Fruit fly (Drosophila melanogaster) whole organism, embryonic: ENCODE measurements around the gene Vm26Ab.

Experiments used
- Atf3 ChIP-seq: fragments of 200-800 bp; sonication (Bioruptor generic); optimal IDR thresholded peaks from 3 replicates; lab custom pipeline; 2016; ENCODE audit warnings: missing biosample characterization, missing genetic modification characterization
- CG10462 ChIP-seq: fragments of 200-800 bp; sonication (Bioruptor generic); optimal IDR thresholded peaks from 2 replicates; lab custom pipeline; 2016; ENCODE audit warnings: missing biosample characterization, missing genetic modification characterization
- CG10565 ChIP-seq: fragments of 200-800 bp; sonication (Bioruptor generic); optimal IDR thresholded peaks from 3 replicates; lab custom pipeline; 2016; ENCODE audit warnings: missing biosample characterization, mild to moderate bottlenecking, missing genetic modification characterization
- CG10959 ChIP-seq: fragments of 200-800 bp; sonication (Bioruptor generic); IDR thresholded peaks from 2 replicates; pipeline ENCODE4 v1.3.6; 2022; ENCODE audit warnings: missing biosample characterization, missing genetic modification characterization
- CG11456 ChIP-seq: fragments of 200-800 bp; sonication (Bioruptor generic); IDR thresholded peaks from 3 replicates; pipeline ENCODE4 v1.3.6; 2022; ENCODE audit warnings: missing biosample characterization, missing genetic modification characterization
- CG12236 ChIP-seq: fragments of 200-800 bp; sonication (Bioruptor generic); optimal IDR thresholded peaks from 2 replicates; lab custom pipeline; 2016; ENCODE audit warnings: missing biosample characterization, missing genetic modification characterization
- CG12744 ChIP-seq: fragments of 200-800 bp; sonication (Bioruptor generic); optimal IDR thresholded peaks from 2 replicates; lab custom pipeline; 2016; ENCODE audit warnings: missing biosample characterization, missing genetic modification characterization
- CG12942 ChIP-seq: fragments of 200-800 bp; sonication (Bioruptor generic); optimal IDR thresholded peaks from 3 replicates; lab custom pipeline; 2016; ENCODE audit warnings: missing biosample characterization, missing genetic modification characterization
- CG13287 ChIP-seq: fragments of 200-800 bp; sonication (Bioruptor generic); IDR thresholded peaks from 2 replicates; pipeline ENCODE4 v1.3.6; 2022; ENCODE audit warnings: missing biosample characterization, missing genetic modification characterization; ENCODE audit not compliant: partially characterized antibody
- CG1603 ChIP-seq: fragments of 200-800 bp; sonication (Bioruptor generic); optimal IDR thresholded peaks from 2 replicates; lab custom pipeline; 2019; ENCODE audit warnings: missing biosample characterization, mild to moderate bottlenecking, missing genetic modification characterization, moderate library complexity
- CG16815 ChIP-seq: fragments of 200-800 bp; sonication (Bioruptor generic); optimal IDR thresholded peaks from 3 replicates; lab custom pipeline; 2017; ENCODE audit warnings: missing biosample characterization, mild to moderate bottlenecking, missing genetic modification characterization
- CG2202 ChIP-seq: fragments of 200-800 bp; sonication (Bioruptor generic); optimal IDR thresholded peaks from 2 replicates; lab custom pipeline; 2018; ENCODE audit warnings: missing biosample characterization, mild to moderate bottlenecking, missing genetic modification characterization
- CG30020 ChIP-seq: fragments of 200-800 bp; optimal IDR thresholded peaks from 2 replicates; lab custom pipeline; 2019; ENCODE audit warnings: missing biosample characterization, mild to moderate bottlenecking, missing genetic modification characterization, moderate library complexity
- CG31388 ChIP-seq: fragments of 200-800 bp; sonication (Bioruptor generic); optimal IDR thresholded peaks from 2 replicates; lab custom pipeline; 2016; ENCODE audit warnings: missing biosample characterization, missing genetic modification characterization
- CG3726 ChIP-seq: fragments of 200-800 bp; sonication (Bioruptor generic); IDR thresholded peaks from 3 replicates; pipeline ENCODE4, ENCODE4 v1.3.6; 2022; ENCODE audit warnings: missing biosample characterization, missing genetic modification characterization
- CG4854 ChIP-seq: fragments of 200-800 bp; sonication (Bioruptor generic); optimal IDR thresholded peaks from 2 replicates; lab custom pipeline; 2016; ENCODE audit warnings: missing biosample characterization, missing genetic modification characterization, inconsistent platforms
- CG8388 ChIP-seq: fragments of 200-800 bp; sonication (Bioruptor generic); optimal IDR thresholded peaks from 2 replicates; lab custom pipeline; 2019; ENCODE audit warnings: missing biosample characterization, mild to moderate bottlenecking, missing genetic modification characterization, moderate library complexity
- CG8765 ChIP-seq: fragments of 200-800 bp; sonication (Bioruptor generic); IDR thresholded peaks from 2 replicates; pipeline ENCODE4 v1.3.6; 2022; ENCODE audit warnings: missing biosample characterization, missing genetic modification characterization
- CG9437 ChIP-seq: fragments of 200-800 bp; sonication (Bioruptor generic); optimal IDR thresholded peaks from 2 replicates; lab custom pipeline; 2018; ENCODE audit warnings: missing biosample characterization, mild to moderate bottlenecking, missing genetic modification characterization
- Dip2 ChIP-seq: fragments of 200-800 bp; sonication (Bioruptor generic); IDR thresholded peaks from 2 replicates; pipeline ENCODE4 v1.3.6; 2022; ENCODE audit warnings: missing biosample characterization, missing genetic modification characterization
- GATAe ChIP-seq: fragments of 200-800 bp; sonication (Bioruptor generic); conservative IDR thresholded peaks from 2 replicates; pipeline ENCODE4 v1.3.6; 2022; ENCODE audit warnings: missing biosample characterization, missing genetic modification characterization
- Gsc ChIP-seq: fragments of 200-800 bp; sonication (Bioruptor generic); IDR thresholded peaks from 2 replicates; pipeline ENCODE4 v1.3.6; 2022; ENCODE audit warnings: missing biosample characterization, missing genetic modification characterization
- HHEX ChIP-seq: fragments of 200-800 bp; sonication (Bioruptor generic); optimal IDR thresholded peaks from 3 replicates; lab custom pipeline; 2017; ENCODE audit warnings: missing biosample characterization, mild to moderate bottlenecking, missing genetic modification characterization, missing genetic modification reagents
- Jarid2 ChIP-seq: fragments of 200-800 bp; sonication (Bioruptor generic); optimal IDR thresholded peaks from 3 replicates; lab custom pipeline; 2017; ENCODE audit warnings: mild to moderate bottlenecking, missing biosample characterization, missing genetic modification reagents, missing genetic modification characterization
- Opbp ChIP-seq: fragments of 200-800 bp; sonication (Bioruptor generic); IDR thresholded peaks from 3 replicates; pipeline ENCODE4 v1.3.6; 2022; ENCODE audit warnings: missing biosample characterization, missing genetic modification characterization; ENCODE audit not compliant: partially characterized antibody
- Usf ChIP-seq: fragments of 200-800 bp; sonication (Bioruptor generic); optimal IDR thresholded peaks from 2 replicates; lab custom pipeline; 2017; ENCODE audit warnings: missing genotype, missing biosample characterization, missing genetic modification characterization
- Xrp1 ChIP-seq: fragments of 200-800 bp; sonication (Bioruptor generic); IDR thresholded peaks from 2 replicates; pipeline ENCODE4 v1.3.6; 2022; ENCODE audit warnings: missing biosample characterization, missing genetic modification characterization
- aop ChIP-seq: fragments of 200-800 bp; sonication (Bioruptor generic); IDR thresholded peaks from 2 replicates; pipeline ENCODE4 v1.3.6; 2022; ENCODE audit warnings: missing biosample characterization, missing genetic modification characterization
- chif ChIP-seq, 2 experiments: fragments of 200-800 bp; sonication (Bioruptor generic); optimal IDR thresholded peaks; 3 replicates each; lab custom pipeline; 2016; ENCODE audit warnings: missing biosample characterization in 2 of 2, missing genetic modification characterization in 2 of 2
- corto ChIP-seq: fragments of 200-800 bp; sonication (Bioruptor generic); optimal IDR thresholded peaks from 2 replicates; lab custom pipeline; 2016; ENCODE audit warnings: missing biosample characterization, mild to moderate bottlenecking, missing genetic modification characterization, moderate library complexity
- dati ChIP-seq: fragments of 200-800 bp; sonication (Bioruptor generic); IDR thresholded peaks from 2 replicates; pipeline ENCODE4 v1.3.6; 2022; ENCODE audit warnings: missing biosample characterization, missing genetic modification characterization
- dmrt11E ChIP-seq: fragments of 200-800 bp; sonication (Bioruptor generic); optimal IDR thresholded peaks from 3 replicates; lab custom pipeline; 2018; ENCODE audit warnings: missing biosample characterization, mild to moderate bottlenecking, missing genetic modification characterization, moderate library complexity
- dpn ChIP-seq, 2 experiments: fragments of 200-800 bp; sonication (Bioruptor generic); optimal IDR thresholded peaks; 3 replicates each; lab custom pipeline; 2016; ENCODE audit warnings: missing biosample characterization in 2 of 2, missing genetic modification characterization in 2 of 2
- esg ChIP-seq: fragments of 200-800 bp; sonication (Bioruptor generic); conservative IDR thresholded peaks from 2 replicates; pipeline ENCODE4 v1.3.6; 2022; ENCODE audit warnings: missing biosample characterization, missing genetic modification characterization
- fd3F ChIP-seq: fragments of 200-800 bp; sonication (Bioruptor generic); optimal IDR thresholded peaks from 2 replicates; lab custom pipeline; 2018; ENCODE audit warnings: missing biosample characterization, mild to moderate bottlenecking, missing genetic modification characterization, moderate library complexity
- gcm2 ChIP-seq: fragments of 200-800 bp; sonication (Bioruptor generic); optimal IDR thresholded peaks from 2 replicates; lab custom pipeline; 2016; ENCODE audit warnings: missing biosample characterization, missing genetic modification characterization
- jing ChIP-seq: fragments of 200-800 bp; sonication (Bioruptor generic); optimal IDR thresholded peaks from 2 replicates; lab custom pipeline; 2018; ENCODE audit warnings: missing biosample characterization, mild to moderate bottlenecking, missing genetic modification characterization
- luna ChIP-seq: fragments of 200-800 bp; sonication (Bioruptor generic); optimal IDR thresholded peaks from 2 replicates; lab custom pipeline; 2016; ENCODE audit warnings: missing biosample characterization, missing genetic modification characterization
- nerfin-2 ChIP-seq: fragments of 200-800 bp; sonication (Bioruptor generic); IDR thresholded peaks from 2 replicates; pipeline ENCODE4 v1.3.6; 2022; ENCODE audit warnings: missing biosample characterization, missing genetic modification characterization; ENCODE audit not compliant: partially characterized antibody
- onecut ChIP-seq: fragments of 200-800 bp; sonication (Bioruptor generic); IDR thresholded peaks from 2 replicates; pipeline ENCODE4 v1.3.6; 2022; ENCODE audit warnings: missing biosample characterization, missing genetic modification characterization
- pb ChIP-seq: fragments of 200-800 bp; sonication (Bioruptor generic); optimal IDR thresholded peaks from 3 replicates; lab custom pipeline; 2016; ENCODE audit warnings: missing biosample characterization, missing genetic modification characterization
- pzg ChIP-seq: fragments of 200-800 bp; sonication (Bioruptor generic); optimal IDR thresholded peaks from 3 replicates; lab custom pipeline; 2018; ENCODE audit warnings: missing biosample characterization, mild to moderate bottlenecking, missing genetic modification characterization, moderate library complexity
- ro ChIP-seq: fragments of 200-800 bp; sonication (Bioruptor generic); IDR thresholded peaks from 2 replicates; pipeline ENCODE4 v1.3.6; 2022; ENCODE audit warnings: missing biosample characterization, missing genetic modification characterization
- sim ChIP-seq: fragments of 200-800 bp; sonication (Bioruptor generic); IDR thresholded peaks from 2 replicates; pipeline ENCODE4 v1.3.6; 2022; ENCODE audit warnings: missing biosample characterization, missing genetic modification characterization
- sisA ChIP-seq: fragments of 200-800 bp; sonication (Bioruptor generic); IDR thresholded peaks from 2 replicates; pipeline ENCODE4 v1.3.6; 2022; ENCODE audit warnings: missing biosample characterization, missing genetic modification characterization
- so ChIP-seq: fragments of 200-800 bp; sonication (Bioruptor generic); IDR thresholded peaks from 3 replicates; pipeline ENCODE4 v1.3.6; 2022; ENCODE audit warnings: missing biosample characterization, missing genetic modification characterization
- stc ChIP-seq: fragments of 200-800 bp; sonication (Bioruptor generic); IDR thresholded peaks from 2 replicates; pipeline ENCODE4 v1.3.6; 2022; ENCODE audit warnings: missing biosample characterization, missing genetic modification characterization
- tio ChIP-seq: fragments of 200-800 bp; sonication (Bioruptor generic); optimal IDR thresholded peaks from 2 replicates; lab custom pipeline; 2017; ENCODE audit warnings: missing biosample characterization, missing genetic modification characterization, inconsistent platforms
- trem ChIP-seq: fragments of 200-800 bp; optimal IDR thresholded peaks from 3 replicates; lab custom pipeline; 2019; ENCODE audit warnings: missing biosample characterization, mild to moderate bottlenecking, missing genetic modification characterization, moderate library complexity
- vnd ChIP-seq: fragments of 200-800 bp; sonication (Bioruptor generic); IDR thresholded peaks from 3 replicates; pipeline ENCODE4 v1.3.6; 2022; ENCODE audit warnings: missing biosample characterization, missing genetic modification characterization; ENCODE audit not compliant: partially characterized antibody
- yki ChIP-seq: fragments of >200 bp; optimal IDR thresholded peaks from 3 replicates; lab custom pipeline; 2018

Vm26Ab gene

dm6 chr2L:5982334-5982987 lies 25.7 kb downstream of the Vm26Ab start:
- TF ChIP-seq luna (no peak), jing (GFP tag; lab: Kevin White, UChicago) (no peak), CG13287 (no peak), CG16815 (no peak), trem (tag; lab: Kevin White, UChicago) (peak; percentile 27), CG2202 (tag; lab: Kevin White, UChicago) (no peak), Opbp (no peak), CG4854 (GFP tag; lab: Kevin White, UChicago) (no peak), CG30020 (tag; lab: Kevin White, UChicago) (no peak), CG3726 (GFP tag; lab: Robert Waterston, UW) (no peak), onecut (GFP tag; lab: Robert Waterston, UW) (peak; percentile 56), Atf3 (no peak), pb (GFP tag; lab: Kevin White, UChicago) (peak; percentile 61), CG12744 (GFP tag; lab: Kevin White, UChicago) (peak; percentile 20), gcm2 (GFP tag; lab: Kevin White, UChicago) (no peak), Dip2 (no peak), CG1603 (tag; lab: Kevin White, UChicago) (peak; percentile 56), CG10959 (GFP tag; lab: Robert Waterston, UW) (no peak), chif (GFP tag; optimal IDR thresholded peaks at IDR 0.05; lab: Kevin White, UChicago) (peak in 1 of 2 experiments; percentile 14), Jarid2 (GFP tag; lab: Kevin White, UChicago) (peak; percentile 45), pzg (GFP tag; lab: Kevin White, UChicago) (peak; percentile 47), CG10462 (GFP tag; lab: Kevin White, UChicago) (no peak), Usf (no peak), vnd (GFP tag; lab: Robert Waterston, UW) (no peak), HHEX (GFP tag; lab: Kevin White, UChicago) (no peak), CG8765 (GFP tag; lab: Robert Waterston, UW) (no peak), dmrt11E (tag; lab: Kevin White, UChicago) (no peak), stc (GFP tag; lab: Robert Waterston, UW) (no peak), CG11456 (no peak), CG12942 (GFP tag; lab: Kevin White, UChicago) (no peak), nerfin-2 (no peak), yki (lab: Kevin White, UChicago) (no peak), CG8388 (GFP tag; lab: Kevin White, UChicago) (no peak), sisA (GFP tag; lab: Robert Waterston, UW) (no peak), GATAe (GFP tag; lab: Robert Waterston, UW) (no peak), CG9437 (GFP tag; lab: Kevin White, UChicago) (peak; percentile 99), CG10565 (GFP tag; lab: Kevin White, UChicago) (no peak), corto (no peak), CG31388 (GFP tag; lab: Kevin White, UChicago) (no peak), dati (GFP tag; lab: Robert Waterston, UW) (no peak), sim (GFP tag; lab: Robert Waterston, UW) (no peak), Xrp1 (no peak), aop (GFP tag; lab: Robert Waterston, UW) (no peak), CG12236 (GFP tag; lab: Kevin White, UChicago) (no peak), Gsc (GFP tag; lab: Robert Waterston, UW) (no peak), so (GFP tag; lab: Robert Waterston, UW) (no peak), fd3F (GFP tag; lab: Kevin White, UChicago) (no peak), ro (no peak), esg (no peak), dpn (GFP tag; optimal IDR thresholded peaks at IDR 0.05; lab: Kevin White, UChicago) (peak; percentile 31 to 59), tio (no peak)
